Worm (Caenorhabditis elegans) whole organism, early embryonic: Measurements from ENCODE around the gene cec-3.

Experiments
- B0310.2 ChIP-seq: sonication (generic microtip); optimal IDR thresholded peaks from 2 replicates; lab custom pipeline; 2016; ENCODE audit warnings: mild to moderate bottlenecking, missing genetic modification characterization, missing compliant biosample characterization
- F13C5.2 ChIP-seq: sonication (generic microtip); optimal IDR thresholded peaks from 2 replicates; lab custom pipeline; 2017; ENCODE audit warnings: mild to moderate bottlenecking, missing genetic modification characterization, inconsistent platforms, missing compliant biosample characterization
- ama-1 ChIP-seq: fragments of 150-350 bp; optimal IDR thresholded peaks from 2 replicates; lab custom pipeline; 2014

ce11 chrII:7814215-7814614 lies 43.2 kb downstream of the cec-3 start:
- no peak for TF ChIP-seq ama-1 (lab: Kevin White, UChicago)
- TF ChIP-seq B0310.2 (tag; lab: Kevin White, UChicago): no peak
- TF ChIP-seq F13C5.2: no peak
